Fruit fly (Drosophila melanogaster) whole organism, pupa: ENCODE data around the gene Mzt1.

Source experiments
- CG12605 ChIP-seq: fragments of 200-800 bp; sonication (Bioruptor generic); IDR thresholded peaks from 2 replicates; pipeline ENCODE4 v1.3.6; 2022; ENCODE audit warnings: missing biosample characterization, missing genetic modification characterization
- CG13204 ChIP-seq: fragments of 200-800 bp; sonication (Bioruptor generic); optimal IDR thresholded peaks from 2 replicates; lab custom pipeline; 2018; ENCODE audit warnings: missing biosample characterization, mild to moderate bottlenecking, missing genetic modification characterization, moderate library complexity
- CG15710 ChIP-seq: fragments of 200-800 bp; sonication (Bioruptor generic); optimal IDR thresholded peaks from 2 replicates; lab custom pipeline; 2018; ENCODE audit warnings: missing biosample characterization, mild to moderate bottlenecking, missing genetic modification characterization, moderate library complexity
- CG34367 ChIP-seq: fragments of 200-800 bp; sonication (Bioruptor generic); optimal IDR thresholded peaks from 2 replicates; lab custom pipeline; 2018; ENCODE audit warnings: missing biosample characterization, mild to moderate bottlenecking, missing genetic modification characterization
- CG8159 ChIP-seq: fragments of 200-800 bp; sonication (Bioruptor generic); optimal IDR thresholded peaks from 3 replicates; lab custom pipeline; 2018; ENCODE audit warnings: missing biosample characterization, mild to moderate bottlenecking, missing genetic modification characterization, moderate library complexity
- D1 ChIP-seq: fragments of 200-800 bp; sonication (Bioruptor generic); optimal IDR thresholded peaks from 2 replicates; lab custom pipeline; 2018; ENCODE audit warnings: missing biosample characterization, mild to moderate bottlenecking, missing genetic modification characterization, moderate library complexity
- EcR ChIP-seq: fragments of 200-800 bp; sonication (Bioruptor generic); optimal IDR thresholded peaks from 3 replicates; lab custom pipeline; 2019; ENCODE audit warnings: missing biosample characterization, missing genetic modification characterization, mild to moderate bottlenecking, moderate library complexity, missing genetic modification reagents
- Ets98B ChIP-seq: fragments of 200-800 bp; sonication (Bioruptor generic); IDR thresholded peaks from 2 replicates; pipeline ENCODE4 v1.3.6; 2022; ENCODE audit warnings: missing biosample characterization, missing genetic modification characterization
- Snoo ChIP-seq: fragments of 200-800 bp; sonication (Bioruptor generic); optimal IDR thresholded peaks from 3 replicates; lab custom pipeline; 2017; ENCODE audit warnings: missing biosample characterization, mild to moderate bottlenecking, missing genetic modification characterization, inconsistent platforms
- fd96Ca ChIP-seq: fragments of 200-800 bp; sonication (Bioruptor generic); IDR thresholded peaks from 3 replicates; pipeline ENCODE4 v1.3.6; 2022; ENCODE audit warnings: missing biosample characterization, missing genetic modification characterization
- gl ChIP-seq: fragments of 200-800 bp; sonication (Bioruptor generic); optimal IDR thresholded peaks from 2 replicates; lab custom pipeline; 2018; ENCODE audit warnings: missing biosample characterization, mild to moderate bottlenecking, missing genetic modification characterization

DNA sequence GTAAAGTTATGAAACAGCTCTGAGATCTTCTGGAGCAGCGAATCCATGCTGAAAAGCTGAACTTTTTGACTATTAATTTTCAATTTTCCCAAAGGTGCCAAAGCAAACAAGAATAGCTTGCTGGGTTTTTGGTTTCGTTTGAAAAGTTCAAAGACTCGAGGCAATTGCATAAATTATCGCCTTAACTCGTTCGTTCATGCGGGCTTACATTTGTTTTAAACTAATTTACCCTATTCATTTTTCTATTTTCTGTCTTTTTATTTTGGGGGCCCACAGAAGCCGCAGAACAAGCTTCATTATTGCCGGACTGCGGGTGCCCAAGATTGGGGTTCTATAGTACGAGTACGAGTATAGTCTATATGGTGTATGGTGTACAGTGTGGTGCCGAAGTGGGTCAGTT is 1.8 kb downstream of the Mzt1 start, which contains the start of the genes CG32298 and CG32299:
- no peak for TF ChIP-seq EcR (GFP tag; lab: Kevin White, UChicago)
- TF ChIP-seq D1 (tag; lab: Kevin White, UChicago) = no peak
- no peak for TF ChIP-seq CG8159 (tag; lab: Kevin White, UChicago)
- TF ChIP-seq CG13204 (GFP tag; lab: Kevin White, UChicago) = no peak
- TF ChIP-seq fd96Ca (GFP tag; lab: Robert Waterston, UW) = no peak
- no peak for TF ChIP-seq CG15710
- TF ChIP-seq CG34367 (tag; lab: Kevin White, UChicago) = no peak
- TF ChIP-seq CG12605 (GFP tag; lab: Robert Waterston, UW) = no peak
- TF ChIP-seq Snoo = no peak
- no peak for TF ChIP-seq Ets98B (GFP tag; lab: Robert Waterston, UW)
- no peak for TF ChIP-seq gl
